Fruit fly (Drosophila melanogaster): Measurements from ENCODE around the gene RpS13.

dm6 chr2L:8333185-8333584, 31.3 kb downstream of the RpS13 start:
- TF ChIP-seq CG1620 (GFP tag; optimal IDR thresholded peaks at IDR 0.05), result no peak
- TF ChIP-seq Mnt (GFP tag; optimal IDR thresholded peaks at IDR 0.05), result no peak
- TF ChIP-seq cic (GFP tag; optimal IDR thresholded peaks at IDR 0.05), result no peak
- no peak for TF ChIP-seq Crg-1 (GFP tag; optimal IDR thresholded peaks at IDR 0.05)
- no peak for TF ChIP-seq kay (GFP tag; ENCODE audit: borderline replicate concordance)
- TF ChIP-seq ovo (GFP tag; optimal IDR thresholded peaks at IDR 0.05), result no peak
- no peak for TF ChIP-seq Hr96 (GFP tag; optimal IDR thresholded peaks at IDR 0.05)
- TF ChIP-seq CG5204 (GFP tag; optimal IDR thresholded peaks at IDR 0.05), result no peak
- no peak for TF ChIP-seq CG7101 (tag; optimal IDR thresholded peaks at IDR 0.05)
- no peak for TF ChIP-seq Clk (GFP tag; optimal IDR thresholded peaks at IDR 0.05)
- TF ChIP-seq cnc (optimal IDR thresholded peaks at IDR 0.05), result no peak
- TF ChIP-seq CG12768 (GFP tag; optimal IDR thresholded peaks at IDR 0.05), result no peak
- TF ChIP-seq pad (GFP tag; optimal IDR thresholded peaks at IDR 0.05), result no peak
- no peak for TF ChIP-seq tj (GFP tag; optimal IDR thresholded peaks at IDR 0.05)

Data from whole organism, adult.